Worm (Caenorhabditis elegans): ENCODE measurements around the gene T01G5.8.

DNA sequence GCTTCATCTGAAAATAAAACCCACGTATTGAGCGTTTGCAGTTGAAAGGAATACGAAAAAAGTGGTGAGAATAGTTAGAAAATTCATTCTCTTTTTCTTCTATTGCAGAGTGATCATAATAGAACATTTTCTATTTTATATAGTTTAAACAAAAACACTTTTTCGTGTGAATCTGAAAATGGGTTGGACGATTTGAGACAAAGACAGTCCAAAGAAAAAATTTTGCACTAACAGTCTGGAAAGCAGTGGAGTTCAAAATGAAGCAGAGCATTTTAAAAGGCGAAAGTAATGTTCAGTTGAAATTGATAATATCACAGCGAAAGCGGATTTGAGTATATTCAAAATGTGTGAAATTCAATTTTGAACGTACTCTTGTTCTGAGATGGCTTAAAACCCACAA lies 27.5 kb upstream of the T01G5.8 start, which contains the start of gene C01G10.18:
- TF ChIP-seq ces-1 (GFP tag; optimal IDR thresholded peaks at IDR 0.05), result no peak
- no peak for TF ChIP-seq dve-1 (tag; optimal IDR thresholded peaks at IDR 0.05; ENCODE audit: insufficient read depth)

Measured in whole organism, L4 larva.